Fruit fly (Drosophila melanogaster): ENCODE data around the gene CIAPIN1.
A peak's percentile ranks its signal among the peaks of the same experiment; 100 is the strongest.

CIAPIN1 gene

dm6 chr2L:14994834-14995506 lies 43.7 kb downstream of the CIAPIN1 start (continued):
- TF ChIP-seq H2.0 (GFP tag; IDR thresholded peaks at IDR 0.05) (no peak), salm (tag; optimal IDR thresholded peaks at IDR 0.05) (no peak), sim (GFP tag; IDR thresholded peaks at IDR 0.05) (no peak), Elba2 (GFP tag; optimal IDR thresholded peaks at IDR 0.05) (no peak), Sry-δ (GFP tag; optimal IDR thresholded peaks at IDR 0.05) (no peak), CG13775 (GFP tag; optimal IDR thresholded peaks at IDR 0.05) (no peak), dan (GFP tag; IDR thresholded peaks at IDR 0.05) (no peak), CG12071 (GFP tag; optimal IDR thresholded peaks at IDR 0.05) (no peak), dysf (GFP tag; IDR thresholded peaks at IDR 0.05) (0 out of 3 replicates have a peak, but pooled peaks have one; percentile 8), BEAF-32 (GFP tag; optimal IDR thresholded peaks at IDR 0.05) (no peak), Trl (optimal IDR thresholded peaks at IDR 0.05) (no peak), Trl (GFP tag; optimal IDR thresholded peaks at IDR 0.05) (no peak), CG17912 (GFP tag; optimal IDR thresholded peaks at IDR 0.05) (no peak), pum (GFP tag; optimal IDR thresholded peaks at IDR 0.05) (no peak), B-H1 (GFP tag; IDR thresholded peaks at IDR 0.05) (no peak), HHEX (GFP tag; optimal IDR thresholded peaks at IDR 0.05) (no peak), slp2 (GFP tag; optimal IDR thresholded peaks at IDR 0.05) (no peak), CG2120 (GFP tag; optimal IDR thresholded peaks at IDR 0.05) (no peak), fu2 (GFP tag; optimal IDR thresholded peaks at IDR 0.05) (no peak), her (GFP tag; optimal IDR thresholded peaks at IDR 0.05) (no peak), Dref (GFP tag; IDR thresholded peaks at IDR 0.05) (no peak), CG10543 (GFP tag; optimal IDR thresholded peaks at IDR 0.05) (no peak), CG18011 (GFP tag; optimal IDR thresholded peaks at IDR 0.05) (no peak), CG30403 (GFP tag; optimal IDR thresholded peaks at IDR 0.05) (peak; percentile 28), CG3726 (GFP tag; IDR thresholded peaks at IDR 0.05) (no peak), CG1602 (GFP tag; optimal IDR thresholded peaks at IDR 0.05) (peak; percentile 19), CG8944 (GFP tag; optimal IDR thresholded peaks at IDR 0.05) (no peak), ssp (GFP tag; IDR thresholded peaks at IDR 0.05) (no peak), pan (optimal IDR thresholded peaks at IDR 0.05) (no peak), pan (GFP tag; optimal IDR thresholded peaks at IDR 0.05 in 1 of 2, IDR thresholded peaks at IDR 0.05 in 1 of 2) (no peak), lov (optimal IDR thresholded peaks at IDR 0.05) (no peak), lov (GFP tag; IDR thresholded peaks at IDR 0.05) (no peak), crol (GFP tag; IDR thresholded peaks at IDR 0.05) (no peak), tll (GFP tag; optimal IDR thresholded peaks at IDR 0.05) (no peak), CG8281 (tag; optimal IDR thresholded peaks at IDR 0.05) (no peak), CG34376 (GFP tag; optimal IDR thresholded peaks at IDR 0.05) (no peak), bab2 (GFP tag; optimal IDR thresholded peaks at IDR 0.05) (no peak), CG12299 (tag; optimal IDR thresholded peaks at IDR 0.05) (no peak), eve (GFP tag; optimal IDR thresholded peaks at IDR 0.05) (peak in 1 of 2 experiments; percentile 42), CG10654 (GFP tag; optimal IDR thresholded peaks at IDR 0.05) (no peak), gcm (GFP tag; optimal IDR thresholded peaks at IDR 0.05) (no peak), ap (GFP tag; IDR thresholded peaks at IDR 0.05) (no peak), CG43689 (GFP tag; IDR thresholded peaks at IDR 0.05) (no peak), D19A (tag; optimal IDR thresholded peaks at IDR 0.05) (no peak), Ada2b (GFP tag; IDR thresholded peaks at IDR 0.05) (no peak), nerfin-2 (GFP tag; IDR thresholded peaks at IDR 0.05; ENCODE audit: partially characterized antibody) (no peak), CG3065 (GFP tag; optimal IDR thresholded peaks at IDR 0.05) (no peak), chinmo (GFP tag; IDR thresholded peaks at IDR 0.05; ENCODE audit: partially characterized antibody) (no peak), CG17568 (GFP tag; optimal IDR thresholded peaks at IDR 0.05) (no peak), CG10147 (GFP tag; optimal IDR thresholded peaks at IDR 0.05) (peak; percentile 9), CTCF (GFP tag; optimal IDR thresholded peaks at IDR 0.05) (peak; percentile 58), sisA (GFP tag; IDR thresholded peaks at IDR 0.05) (no peak), CG5245 (GFP tag; optimal IDR thresholded peaks at IDR 0.05) (no peak)
